Worm (Caenorhabditis elegans): Measurements from ENCODE around the gene hnd-1.
A peak's percentile ranks its signal among the peaks of the same experiment; 100 is the strongest.

The hnd-1 gene

DNA sequence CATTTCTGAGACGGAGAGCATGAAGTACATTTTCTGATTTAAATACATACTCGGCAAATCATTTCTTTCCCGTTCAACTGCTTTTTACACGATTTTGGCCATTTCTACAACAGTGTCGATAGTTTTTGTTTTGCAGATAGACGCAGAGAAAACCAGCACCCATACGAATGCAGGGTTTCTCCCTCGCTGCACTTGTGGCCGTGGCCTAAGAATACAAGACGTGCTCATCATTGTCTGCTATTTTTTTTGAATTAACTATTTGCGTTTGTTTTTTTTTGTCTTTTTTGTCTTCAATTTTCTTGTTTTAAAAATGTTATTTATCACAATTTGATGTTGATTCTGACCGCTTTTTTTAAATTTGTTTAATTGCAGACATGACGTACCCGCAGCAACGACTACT is 8.7 kb downstream of the hnd-1 start, which contains the start of gene smcl-1:
Gene smcl-1, plus strand, starts transcription at position 373 of the 400 bp plus-strand sequence.
- TF ChIP-seq mep-1 (tag; optimal IDR thresholded peaks at IDR 0.05) (peak; percentile 34), hlh-1 (tag; optimal IDR thresholded peaks at IDR 0.05) (peak; percentile 34), nhr-2 (tag; optimal IDR thresholded peaks at IDR 0.05) (peak; percentile 5), nhr-76 (tag; optimal IDR thresholded peaks at IDR 0.05) (no peak)

DNA sequence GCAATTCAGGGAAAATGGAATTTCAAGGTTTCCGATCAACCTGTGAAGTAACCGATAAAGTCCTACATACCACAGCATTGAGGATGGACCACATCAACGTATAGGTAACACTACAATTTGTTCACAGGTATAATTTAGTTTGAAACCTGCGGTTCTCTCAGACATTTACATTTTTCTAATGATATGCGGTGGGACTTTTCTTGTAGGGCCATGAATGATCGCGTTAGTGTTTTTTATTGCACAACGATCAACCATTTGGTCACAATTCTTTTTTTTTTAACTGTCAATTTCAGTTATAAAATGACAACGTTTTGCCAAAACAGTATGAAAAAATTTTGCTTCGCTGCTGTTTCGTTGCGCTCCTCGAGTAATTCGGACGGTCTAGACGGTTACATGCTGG is 12.3 kb downstream of the hnd-1 start, which contains the start of gene C44C10.12:
Gene C44C10.12, plus strand, starts transcription at position 301 of the 400 bp plus-strand sequence.
- TF ChIP-seq snpc-4 (tag; optimal IDR thresholded peaks at IDR 0.05) (no peak), unc-120 (tag; optimal IDR thresholded peaks at IDR 0.05; ENCODE audit: poor library complexity, severe bottlenecking) (no peak), elt-3 (tag; optimal IDR thresholded peaks at IDR 0.05) (no peak), mep-1 (tag; optimal IDR thresholded peaks at IDR 0.05) (no peak), ceh-43 (GFP tag; optimal IDR thresholded peaks at IDR 0.05) (no peak), ceh-39 (tag; optimal IDR thresholded peaks at IDR 0.05) (no peak), nhr-28 (tag; optimal IDR thresholded peaks at IDR 0.05) (no peak)

- no peak for TF ChIP-seq snpc-4 (tag; optimal IDR thresholded peaks at IDR 0.05)
- TF ChIP-seq zip-8 (tag; optimal IDR thresholded peaks at IDR 0.05): no peak
- TF ChIP-seq elt-1 (tag; optimal IDR thresholded peaks at IDR 0.05; ENCODE audit: borderline replicate concordance, insufficient read depth): no peak
- TF ChIP-seq unc-120 (tag; optimal IDR thresholded peaks at IDR 0.05; ENCODE audit: poor library complexity, severe bottlenecking): no peak
- no peak for TF ChIP-seq ztf-11 (tag; optimal IDR thresholded peaks at IDR 0.05)
- no peak for TF ChIP-seq drap-1 (GFP tag; optimal IDR thresholded peaks at IDR 0.05)
Observed at ce11 chrX:11700263-11700662, 15.9 kb downstream of the hnd-1 start, which contains the start of gene C44C10.15. C44C10.15 (minus strand) TSS chrX:11700363.

DNA sequence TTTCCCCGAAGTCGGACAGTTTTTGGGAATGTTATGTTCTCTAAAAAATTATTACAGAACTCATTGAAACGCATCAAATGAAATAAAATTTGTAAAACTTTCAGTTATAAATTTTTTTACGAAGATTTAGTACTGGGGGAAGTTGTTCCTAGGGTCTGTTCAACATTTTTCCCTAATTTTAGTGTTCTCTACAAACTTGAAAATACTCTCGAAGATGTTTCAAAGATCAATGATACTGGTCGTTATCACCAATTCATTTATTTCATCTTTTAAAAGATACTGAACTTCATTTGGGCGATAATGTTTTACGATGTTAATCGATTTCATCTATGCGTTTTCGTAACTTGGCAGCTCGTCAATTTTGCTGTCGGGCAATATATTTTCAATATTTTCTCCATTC is 17.9 kb downstream of the hnd-1 start, which contains the start of gene C44C10.3:
Gene C44C10.3, plus strand, starts transcription at position 301 of the 400 bp plus-strand sequence.
- no peak for TF ChIP-seq tbx-8 (GFP tag; optimal IDR thresholded peaks at IDR 0.05)
- TF ChIP-seq mab-5 (tag; optimal IDR thresholded peaks at IDR 0.05): no peak
- TF ChIP-seq M03D4.4 (tag; optimal IDR thresholded peaks at IDR 0.05): no peak
- no peak for TF ChIP-seq pha-4 (tag; optimal IDR thresholded peaks at IDR 0.05)
- TF ChIP-seq blmp-1 (tag; optimal IDR thresholded peaks at IDR 0.05): no peak
- no peak for TF ChIP-seq sem-2 (GFP tag; optimal IDR thresholded peaks at IDR 0.05)
- no peak for TF ChIP-seq nhr-12 (tag; optimal IDR thresholded peaks at IDR 0.05)
- no peak for TF ChIP-seq drap-1 (GFP tag; optimal IDR thresholded peaks at IDR 0.05)
- no peak for TF ChIP-seq bed-3 (GFP tag; optimal IDR thresholded peaks at IDR 0.05)

ce11 chrX:11710229-11710628 is 25.9 kb downstream of the hnd-1 start, which contains the start of gene C44C10.11:
C44C10.11 (minus strand) TSS chrX:11710343.
- TF ChIP-seq ces-1 (GFP tag; optimal IDR thresholded peaks at IDR 0.05): no peak
- TF ChIP-seq ceh-83 (GFP tag; optimal IDR thresholded peaks at IDR 0.05): no peak
- no peak for TF ChIP-seq cnd-1 (tag; optimal IDR thresholded peaks at IDR 0.05)
- no peak for TF ChIP-seq lin-13 (tag; optimal IDR thresholded peaks at IDR 0.05)
- no peak for TF ChIP-seq drap-1 (GFP tag; optimal IDR thresholded peaks at IDR 0.05)
- no peak for TF ChIP-seq flh-1 (GFP tag; optimal IDR thresholded peaks at IDR 0.05)
- TF ChIP-seq ztf-11 (tag; optimal IDR thresholded peaks at IDR 0.05): no peak
- TF ChIP-seq unc-62 (GFP tag; optimal IDR thresholded peaks at IDR 0.05): no peak
- TF ChIP-seq hlh-1 (tag; optimal IDR thresholded peaks at IDR 0.05): no peak

DNA sequence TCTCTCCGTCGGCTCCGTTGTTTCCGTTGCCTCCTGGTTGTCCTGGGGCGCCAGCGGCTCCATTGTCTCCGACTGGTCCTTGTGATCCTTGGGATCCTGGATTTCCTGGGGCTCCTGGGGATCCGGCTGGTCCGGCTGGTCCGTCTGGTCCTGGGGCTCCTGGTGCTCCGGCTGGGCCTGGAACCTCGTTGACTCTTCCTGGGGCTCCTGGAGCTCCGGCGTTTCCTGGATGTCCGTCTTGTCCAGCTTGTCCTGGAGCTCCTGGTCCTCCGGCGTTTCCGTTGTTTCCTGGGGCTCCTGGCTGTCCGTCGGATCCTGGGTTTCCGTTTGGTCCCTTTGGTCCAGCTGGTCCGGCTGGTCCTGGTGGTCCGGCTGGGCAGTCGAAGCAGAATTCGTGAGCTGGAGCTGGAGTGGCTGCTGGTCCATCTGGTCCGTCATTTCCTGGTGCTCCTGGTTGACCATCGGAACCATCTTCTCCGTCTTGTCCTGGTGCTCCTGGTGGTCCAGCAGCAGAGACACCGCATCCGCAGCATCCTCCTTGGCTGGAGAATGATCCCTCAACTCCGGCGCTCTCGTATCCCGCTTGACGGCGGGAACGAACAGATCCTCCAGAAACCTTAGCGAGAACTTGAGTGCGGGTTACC is 27.2 kb downstream of the hnd-1 start:
- no peak for TF ChIP-seq M03D4.4 (tag; optimal IDR thresholded peaks at IDR 0.05)
- TF ChIP-seq tbx-8 (GFP tag; optimal IDR thresholded peaks at IDR 0.05): no peak
- TF ChIP-seq sptf-1 (tag; optimal IDR thresholded peaks at IDR 0.05): no peak
- no peak for TF ChIP-seq nhr-76 (tag; optimal IDR thresholded peaks at IDR 0.05)
- TF ChIP-seq ceh-43 (GFP tag; optimal IDR thresholded peaks at IDR 0.05): no peak
- TF ChIP-seq pha-4 (tag; optimal IDR thresholded peaks at IDR 0.05): no peak
